Worm (Caenorhabditis elegans): ENCODE results near the gene pll-1.

Gene pll-1

DNA sequence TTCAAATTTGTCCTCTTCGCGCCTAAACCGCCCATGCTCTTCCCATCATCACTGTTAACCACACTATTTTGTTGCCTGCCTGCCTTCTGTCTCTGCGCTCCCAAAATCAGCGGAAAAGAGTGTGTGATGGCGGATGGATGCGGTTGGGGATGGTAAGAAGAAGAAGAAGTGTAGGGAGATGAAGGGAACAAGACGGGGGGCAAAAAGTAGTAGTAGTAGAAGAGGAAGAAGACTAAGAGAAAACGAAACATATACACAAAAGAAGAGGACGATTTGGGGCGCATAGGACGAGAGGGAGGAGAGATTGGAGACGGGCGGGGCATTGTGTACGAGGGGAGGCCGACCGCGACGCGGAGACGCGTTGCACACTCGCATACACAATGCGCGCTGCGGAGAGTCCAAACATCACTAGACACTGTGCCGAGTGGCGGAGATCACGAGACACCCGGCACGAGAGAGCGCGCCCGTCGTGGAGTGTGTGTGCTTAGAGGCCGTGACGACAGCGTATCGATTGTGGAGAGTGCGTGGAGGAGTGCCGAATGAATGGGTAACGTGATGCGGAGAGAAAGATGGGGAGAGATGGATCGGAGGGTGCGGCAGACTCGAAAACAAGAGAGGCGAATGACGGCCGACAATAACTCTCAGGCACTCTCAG, 16.1 kb upstream of the pll-1 start (continued):
- peak; percentile 78 for TF ChIP-seq nhr-6 (tag; optimal IDR thresholded peaks at IDR 0.05)
- peak; percentile 80 for TF ChIP-seq pha-4 (GFP tag; IDR thresholded peaks at IDR 0.05)
- no peak for TF ChIP-seq pha-4 (tag; optimal IDR thresholded peaks at IDR 0.05)
- peak; percentile 91 for TF ChIP-seq tra-1 (GFP tag; IDR thresholded peaks at IDR 0.05)
- peak in 1 of 2 experiments; percentile 100 for TF ChIP-seq unc-62 (GFP tag; optimal IDR thresholded peaks at IDR 0.05 in 1 of 2)
- TF ChIP-seq unc-62 (tag; optimal IDR thresholded peaks at IDR 0.05) = no peak
- TF ChIP-seq unc-39 (tag; optimal IDR thresholded peaks at IDR 0.05) = no peak
- TF ChIP-seq F26F4.8 (GFP tag; conservative IDR thresholded peaks at IDR 0.05) = no peak
- peak; percentile 52 for TF ChIP-seq dpl-1 (GFP tag; optimal IDR thresholded peaks at IDR 0.05)
- TF ChIP-seq F49E8.2 (tag; optimal IDR thresholded peaks at IDR 0.05; ENCODE audit: borderline replicate concordance) = no peak
- peak; percentile 87 for TF ChIP-seq jun-1 (tag; optimal IDR thresholded peaks at IDR 0.05)
- TF ChIP-seq zip-11 (GFP tag; IDR thresholded peaks at IDR 0.05) = 0 out of 2 replicates have a peak, but pooled peaks have one; percentile 42
- TF ChIP-seq mxl-2 (GFP tag; conservative IDR thresholded peaks at IDR 0.05) = no peak
- TF ChIP-seq aly-2 (tag; optimal IDR thresholded peaks at IDR 0.05) = no peak
- peak; percentile 31 for TF ChIP-seq ceh-32 (tag; optimal IDR thresholded peaks at IDR 0.05; ENCODE audit: poor library complexity)
- peak; percentile 100 for TF ChIP-seq hlh-30 (tag; optimal IDR thresholded peaks at IDR 0.05; ENCODE audit: insufficient read depth)
- peak; percentile 57; the same call in 1 of the 2 replicates for TF ChIP-seq arid-1 (GFP tag; conservative IDR thresholded peaks at IDR 0.05)
- peak; percentile 99 for TF ChIP-seq hlh-11 (tag; optimal IDR thresholded peaks at IDR 0.05)
- 0 out of 2 replicates have a peak, but pooled peaks have one; percentile 7 for TF ChIP-seq daf-19 (GFP tag; conservative IDR thresholded peaks at IDR 0.05)
- peak; percentile 95 for TF ChIP-seq dmd-6 (GFP tag; IDR thresholded peaks at IDR 0.05)
- TF ChIP-seq ces-1 (GFP tag; optimal IDR thresholded peaks at IDR 0.05) = no peak
- TF ChIP-seq nhr-76 (tag; optimal IDR thresholded peaks at IDR 0.05) = no peak
- peak; percentile 52 for TF ChIP-seq vab-7 (GFP tag; IDR thresholded peaks at IDR 0.05)
- peak; percentile 56 for TF ChIP-seq duxl-1 (tag; optimal IDR thresholded peaks at IDR 0.05; ENCODE audit: poor library complexity)
- TF ChIP-seq lin-13 (GFP tag; optimal IDR thresholded peaks at IDR 0.05) = peak; percentile 89
- TF ChIP-seq ZK546.5 (tag; optimal IDR thresholded peaks at IDR 0.05) = peak in 1 of 2 experiments; percentile 43
- peak; percentile 73 for TF ChIP-seq dmd-9 (GFP tag; IDR thresholded peaks at IDR 0.05)
- peak; percentile 93 for TF ChIP-seq mdt-29 (GFP tag; IDR thresholded peaks at IDR 0.05)
- TF ChIP-seq skn-1 (tag; optimal IDR thresholded peaks at IDR 0.05) = peak; percentile 48
- TF ChIP-seq zfp-3 (GFP tag; conservative IDR thresholded peaks at IDR 0.05) = peak; percentile 91
- peak; percentile 88 for TF ChIP-seq ceh-28 (tag; optimal IDR thresholded peaks at IDR 0.05)
- peak; percentile 94 for TF ChIP-seq nhr-10 (tag; optimal IDR thresholded peaks at IDR 0.05)
- TF ChIP-seq F10B5.3 (tag; optimal IDR thresholded peaks at IDR 0.05) = peak; percentile 13
- peak; percentile 87 for TF ChIP-seq nhr-102 (tag; optimal IDR thresholded peaks at IDR 0.05)
- TF ChIP-seq dve-1 (tag; optimal IDR thresholded peaks at IDR 0.05; ENCODE audit: insufficient read depth) = peak; percentile 82
- peak; percentile 90 for TF ChIP-seq nhr-25 (tag; optimal IDR thresholded peaks at IDR 0.05; ENCODE audit: borderline replicate concordance, insufficient read depth)
- peak; percentile 83 for TF ChIP-seq ztf-7 (tag; optimal IDR thresholded peaks at IDR 0.05)
- peak; percentile 98 for TF ChIP-seq aha-1 (tag)
- 0 out of 2 replicates have a peak, but pooled peaks have one; percentile 48 for TF ChIP-seq lin-29 (GFP tag; IDR thresholded peaks at IDR 0.05)
- no peak for TF ChIP-seq ceh-82 (tag; optimal IDR thresholded peaks at IDR 0.05)
- peak; percentile 90 for TF ChIP-seq F37D6.2 (tag; optimal IDR thresholded peaks at IDR 0.05)
- 0 out of 2 replicates have a peak, but pooled peaks have one; percentile 58 for TF ChIP-seq F44E2.7 (GFP tag; IDR thresholded peaks at IDR 0.05)
- TF ChIP-seq nhr-11 (tag; optimal IDR thresholded peaks at IDR 0.05) = peak; percentile 77
- TF ChIP-seq egl-43 (GFP tag; IDR thresholded peaks at IDR 0.05) = peak; percentile 91
- TF ChIP-seq lin-39 (tag; optimal IDR thresholded peaks at IDR 0.05) = no peak
- TF ChIP-seq ceh-20 (GFP tag; IDR thresholded peaks at IDR 0.05) = peak; percentile 95
- peak; percentile 97 for TF ChIP-seq rbr-2 (tag; optimal IDR thresholded peaks at IDR 0.05)
- peak; percentile 71 for TF ChIP-seq zfp-2 (tag; optimal IDR thresholded peaks at IDR 0.05)
- peak; percentile 17 for TF ChIP-seq fkh-10 (GFP tag; optimal IDR thresholded peaks at IDR 0.05)
- TF ChIP-seq T20F7.1 (GFP tag; optimal IDR thresholded peaks at IDR 0.05) = peak; percentile 86
